Worm (Caenorhabditis elegans) whole organism, L4/young adult: Measurements from ENCODE around the gene Y32H12A.6.

ENCODE experiments used
- W03F9.2 ChIP-seq: fragments of 150-350 bp; optimal IDR thresholded peaks from 2 replicates; lab custom pipeline; 2014; ENCODE audit warnings: missing biosample characterization, missing genetic modification characterization
- dao-5 ChIP-seq: sonication (generic microtip); optimal IDR thresholded peaks from 2 replicates; lab custom pipeline; 2016; ENCODE audit warnings: missing genotype, missing genetic modification characterization, moderate library complexity, missing compliant biosample characterization
- him-1 ChIP-seq: sonication (generic microtip); optimal IDR thresholded peaks from 2 replicates; lab custom pipeline; 2016; ENCODE audit warnings: missing genotype, missing genetic modification reagents, missing genetic modification characterization, missing compliant biosample characterization

DNA sequence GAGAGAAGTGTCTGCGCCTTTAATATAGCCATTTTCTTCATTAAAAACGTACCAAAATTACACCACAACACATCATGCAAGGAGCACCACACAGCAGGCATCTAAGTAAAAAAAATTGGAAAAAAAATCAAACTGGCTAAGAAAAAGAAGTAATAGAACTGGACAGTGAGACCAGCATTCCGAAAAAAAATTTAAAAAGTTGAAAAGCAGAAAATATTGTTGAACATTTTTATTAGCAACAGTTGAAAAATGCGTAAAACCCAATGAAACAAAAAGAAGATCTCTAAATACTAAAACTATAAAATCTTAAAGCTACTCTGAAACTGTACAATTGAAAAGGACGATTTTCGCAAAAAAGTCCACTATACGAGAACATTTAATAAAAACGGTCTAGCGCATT lies at the start of gene Y32H12A.6:
- TF ChIP-seq him-1 (tag; lab: Kevin White, UChicago), result no peak
- no peak for TF ChIP-seq W03F9.2 (tag; lab: Kevin White, UChicago)
- no peak for TF ChIP-seq dao-5 (tag; lab: Kevin White, UChicago)
